Worm (Caenorhabditis elegans): ENCODE data around the gene nadk-1.

- no peak for TF ChIP-seq snpc-4 (tag; optimal IDR thresholded peaks at IDR 0.05)
- no peak for TF ChIP-seq skn-1 (tag; optimal IDR thresholded peaks at IDR 0.05)
- no peak for TF ChIP-seq lin-39 (tag; optimal IDR thresholded peaks at IDR 0.05)
Measured at ce11 chrIV:1459826-1460489, 3.1 kb downstream of the nadk-1 start.
